Fruit fly (Drosophila melanogaster) whole organism, adult: Measurements from ENCODE around the gene Swt1.

ENCODE experiments used
- CG11617 ChIP-seq: fragments of 200-800 bp; sonication (Bioruptor generic); optimal IDR thresholded peaks from 2 replicates; lab custom pipeline; 2017; ENCODE audit warnings: mild to moderate bottlenecking, missing biosample characterization, missing genetic modification reagents, missing genetic modification characterization
- CG12768 ChIP-seq: fragments of 200-800 bp; sonication (Bioruptor generic); optimal IDR thresholded peaks from 2 replicates; lab custom pipeline; 2017; ENCODE audit warnings: missing biosample characterization, missing genetic modification characterization, mild to moderate bottlenecking, moderate library complexity, missing genetic modification reagents
- CG1620 ChIP-seq: fragments of 200-800 bp; sonication (Bioruptor generic); optimal IDR thresholded peaks from 2 replicates; lab custom pipeline; 2016; ENCODE audit warnings: missing biosample characterization, missing genetic modification characterization
- CG33017 ChIP-seq: fragments of 200-800 bp; sonication (Bioruptor generic); optimal IDR thresholded peaks from 2 replicates; lab custom pipeline; 2018; ENCODE audit warnings: missing biosample characterization, mild to moderate bottlenecking, missing genetic modification characterization, moderate library complexity
- CG5204 ChIP-seq: fragments of 200-800 bp; sonication (Bioruptor generic); optimal IDR thresholded peaks from 2 replicates; lab custom pipeline; 2016; ENCODE audit warnings: missing biosample characterization, missing genetic modification characterization
- CG7045 ChIP-seq: fragments of 200-800 bp; sonication (Bioruptor generic); optimal IDR thresholded peaks from 2 replicates; lab custom pipeline; 2017; ENCODE audit warnings: missing biosample characterization, mild to moderate bottlenecking, missing genetic modification characterization
- CG7101 ChIP-seq: fragments of 200-800 bp; sonication (Bioruptor generic); optimal IDR thresholded peaks from 2 replicates; lab custom pipeline; 2018; ENCODE audit warnings: missing biosample characterization, mild to moderate bottlenecking, missing genetic modification characterization, moderate library complexity
- Clk ChIP-seq: fragments of 200-800 bp; sonication (Bioruptor generic); optimal IDR thresholded peaks from 2 replicates; lab custom pipeline; 2017; ENCODE audit warnings: missing biosample characterization, missing genetic modification characterization
- Crg-1 ChIP-seq: fragments of 200-800 bp; sonication (Bioruptor generic); optimal IDR thresholded peaks from 2 replicates; lab custom pipeline; 2016; ENCODE audit warnings: missing biosample characterization, missing genetic modification characterization
- Hr96 ChIP-seq: fragments of 200-800 bp; sonication (Bioruptor generic); optimal IDR thresholded peaks from 2 replicates; lab custom pipeline; 2016; ENCODE audit warnings: missing biosample characterization, missing genetic modification characterization
- bab1 ChIP-seq: fragments of 200-800 bp; sonication (Bioruptor generic); optimal IDR thresholded peaks from 3 replicates; lab custom pipeline; 2019; ENCODE audit warnings: missing biosample characterization, mild to moderate bottlenecking, missing genetic modification characterization, moderate library complexity
- cnc ChIP-seq, 2 experiments: fragments of >200 bp; optimal IDR thresholded peaks; 2 replicates each; lab custom pipeline; 2017
- kay ChIP-seq: fragments of 200-800 bp; sonication (Bioruptor generic); peaks from one replicate; lab custom pipeline; 2016; ENCODE audit warnings: missing biosample characterization, missing genetic modification characterization, borderline replicate concordance
- tj ChIP-seq: fragments of 200-800 bp; sonication (Bioruptor generic); optimal IDR thresholded peaks from 3 replicates; lab custom pipeline; 2017; ENCODE audit warnings: missing biosample characterization, mild to moderate bottlenecking, missing genetic modification characterization, moderate library complexity

dm6 chrX:18088432-18088831 lies 1.9 kb downstream of the Swt1 start, which contains the start of gene CG7536:
- TF ChIP-seq kay (GFP tag; lab: Kevin White, UChicago) (no peak), CG7045 (GFP tag; lab: Kevin White, UChicago) (no peak), CG12768 (GFP tag; lab: Kevin White, UChicago) (no peak), Hr96 (no peak), cnc (optimal IDR thresholded peaks at IDR 0.05; lab: Kevin White, UChicago) (no peak), CG11617 (GFP tag; lab: Kevin White, UChicago) (no peak), CG33017 (tag; lab: Kevin White, UChicago) (no peak), Crg-1 (GFP tag; lab: Kevin White, UChicago) (no peak), tj (GFP tag; lab: Kevin White, UChicago) (no peak), CG1620 (GFP tag; lab: Kevin White, UChicago) (no peak), CG5204 (GFP tag; lab: Kevin White, UChicago) (no peak), CG7101 (no peak), Clk (GFP tag; lab: Kevin White, UChicago) (no peak), bab1 (GFP tag; lab: Kevin White, UChicago) (no peak)
